Fruit fly (Drosophila melanogaster) S2 (cell line): ENCODE measurements around the gene Npc2a.

Experiments used
- CG8478 ChIP-seq: fragments of >200 bp; optimal IDR thresholded peaks from 2 replicates; lab custom pipeline; 2018
- CTCF ChIP-seq, 2 experiments: fragments of >200 bp; optimal IDR thresholded peaks; 2 replicates each; lab custom pipeline; 2018

dm6 chr2L:1972450-1973119 lies 15.5 kb upstream of the Npc2a start:
- peak; percentile 49 for TF ChIP-seq CG8478 (lab: Kevin White, UChicago)
- peak; percentile 27 to 49 for TF ChIP-seq CTCF (optimal IDR thresholded peaks at IDR 0.05; lab: Kevin White, UChicago)
